Fruit fly (Drosophila melanogaster) whole organism, prepupa: ENCODE measurements around the gene Smyd3.

Experiments
- Blimp-1 ChIP-seq: fragments of 200-800 bp; sonication (Bioruptor generic); optimal IDR thresholded peaks from 3 replicates; lab custom pipeline; 2017; ENCODE audit warnings: missing biosample characterization, missing genetic modification characterization, mild to moderate bottlenecking, moderate library complexity, missing genetic modification reagents
- CG10631 ChIP-seq: fragments of 200-800 bp; sonication (Bioruptor generic); optimal IDR thresholded peaks from 2 replicates; lab custom pipeline; 2016; ENCODE audit warnings: missing biosample characterization, missing genetic modification characterization
- CG10669 ChIP-seq: fragments of 200-800 bp; sonication (Bioruptor generic); optimal IDR thresholded peaks from 3 replicates; lab custom pipeline; 2018; ENCODE audit warnings: missing biosample characterization, mild to moderate bottlenecking, missing genetic modification characterization, moderate library complexity
- CG11762 ChIP-seq: fragments of 200-800 bp; sonication (Bioruptor generic); optimal IDR thresholded peaks from 3 replicates; lab custom pipeline; 2016; ENCODE audit warnings: missing biosample characterization, missing genetic modification characterization; ENCODE audit not compliant: insufficient read depth
- CG11902 ChIP-seq: fragments of 200-800 bp; sonication (Bioruptor generic); optimal IDR thresholded peaks from 3 replicates; lab custom pipeline; 2016; ENCODE audit warnings: missing biosample characterization, missing genetic modification characterization
- CG1621 ChIP-seq: fragments of 200-800 bp; sonication (Bioruptor generic); optimal IDR thresholded peaks from 3 replicates; lab custom pipeline; 2018; ENCODE audit warnings: missing biosample characterization, mild to moderate bottlenecking, missing genetic modification characterization
- CG31627 ChIP-seq: fragments of 200-800 bp; sonication (Bioruptor generic); optimal IDR thresholded peaks from 3 replicates; lab custom pipeline; 2016; ENCODE audit warnings: missing biosample characterization, missing genetic modification characterization
- CG32006 ChIP-seq: fragments of 200-800 bp; sonication (Bioruptor generic); optimal IDR thresholded peaks from 3 replicates; lab custom pipeline; 2017; ENCODE audit warnings: missing biosample characterization, mild to moderate bottlenecking, missing genetic modification characterization
- CG3919 ChIP-seq: fragments of 200-800 bp; sonication (Bioruptor generic); optimal IDR thresholded peaks from 3 replicates; lab custom pipeline; 2016; ENCODE audit warnings: missing biosample characterization, missing genetic modification characterization
- CG6163 ChIP-seq: fragments of 200-800 bp; sonication (Bioruptor generic); IDR thresholded peaks from 3 replicates; pipeline ENCODE4 v1.3.6; 2022; ENCODE audit warnings: missing biosample characterization, missing genetic modification characterization
- CG6276 ChIP-seq: fragments of 200-800 bp; sonication (Bioruptor generic); optimal IDR thresholded peaks from 2 replicates; lab custom pipeline; 2017; ENCODE audit warnings: missing biosample characterization, mild to moderate bottlenecking, missing genetic modification characterization
- CG6792 ChIP-seq: fragments of 200-800 bp; sonication (Bioruptor generic); optimal IDR thresholded peaks from 3 replicates; lab custom pipeline; 2016; ENCODE audit warnings: missing biosample characterization, missing genetic modification characterization
- CG6808 ChIP-seq: fragments of 200-800 bp; sonication (Bioruptor generic); optimal IDR thresholded peaks from 3 replicates; lab custom pipeline; 2017; ENCODE audit warnings: missing biosample characterization, missing genetic modification characterization, mild to moderate bottlenecking, moderate library complexity, missing genetic modification reagents
- CG6854 ChIP-seq: fragments of 200-800 bp; sonication (Bioruptor generic); optimal IDR thresholded peaks from 2 replicates; lab custom pipeline; 2017; ENCODE audit warnings: missing biosample characterization, mild to moderate bottlenecking, missing genetic modification characterization
- CG7368 ChIP-seq: fragments of 200-800 bp; sonication (Bioruptor generic); optimal IDR thresholded peaks from 3 replicates; lab custom pipeline; 2016; ENCODE audit warnings: missing biosample characterization, missing genetic modification characterization
- CG8119 ChIP-seq: fragments of 200-800 bp; sonication (Bioruptor generic); IDR thresholded peaks from 3 replicates; pipeline ENCODE4 v1.3.6; 2022; ENCODE audit warnings: missing biosample characterization, missing genetic modification characterization
- CG8319 ChIP-seq: fragments of 200-800 bp; sonication (Bioruptor generic); optimal IDR thresholded peaks from 3 replicates; lab custom pipeline; 2016; ENCODE audit warnings: missing biosample characterization, missing genetic modification characterization
- CG8632 ChIP-seq: fragments of 200-800 bp; sonication (Bioruptor generic); optimal IDR thresholded peaks from 3 replicates; lab custom pipeline; 2016; ENCODE audit warnings: missing biosample characterization, missing genetic modification characterization
- CG9139 ChIP-seq: fragments of 200-800 bp; sonication (Bioruptor generic); optimal IDR thresholded peaks from 3 replicates; lab custom pipeline; 2017; ENCODE audit warnings: missing biosample characterization, mild to moderate bottlenecking, missing genetic modification characterization
- Eip78C ChIP-seq: fragments of 200-800 bp; sonication (Bioruptor generic); peaks from one replicate; lab custom pipeline; 2016; ENCODE audit warnings: missing biosample characterization, missing genetic modification characterization
- Ets21C ChIP-seq: fragments of 200-800 bp; sonication (Bioruptor generic); optimal IDR thresholded peaks from 3 replicates; lab custom pipeline; 2016; ENCODE audit warnings: missing biosample characterization, missing genetic modification characterization
- Ets96B ChIP-seq: fragments of 200-800 bp; optimal IDR thresholded peaks from 2 replicates; lab custom pipeline; 2019; ENCODE audit warnings: missing biosample characterization, mild to moderate bottlenecking, missing genetic modification characterization, moderate library complexity
- Gug ChIP-seq: fragments of 200-800 bp; sonication (Bioruptor generic); IDR thresholded peaks from 2 replicates; pipeline ENCODE4 v1.3.6; 2022; ENCODE audit warnings: missing biosample characterization, missing genetic modification characterization
- Hr38 ChIP-seq: sonication (Bioruptor generic); optimal IDR thresholded peaks from 2 replicates; lab custom pipeline; 2016; ENCODE audit warnings: missing biosample characterization, missing genetic modification characterization
- Hr39 ChIP-seq: fragments of 200-800 bp; sonication (Bioruptor generic); optimal IDR thresholded peaks from 2 replicates; lab custom pipeline; 2016; ENCODE audit warnings: missing biosample characterization, missing genetic modification characterization
- Hr4 ChIP-seq: fragments of 200-800 bp; sonication (Bioruptor generic); optimal IDR thresholded peaks from 3 replicates; lab custom pipeline; 2016; ENCODE audit warnings: missing biosample characterization, missing genetic modification characterization
- Met ChIP-seq: fragments of 200-800 bp; sonication (Bioruptor generic); optimal IDR thresholded peaks from 3 replicates; lab custom pipeline; 2016; ENCODE audit warnings: missing biosample characterization, missing genetic modification characterization
- OdsH ChIP-seq: fragments of 200-800 bp; sonication (Bioruptor generic); optimal IDR thresholded peaks from 3 replicates; lab custom pipeline; 2016; ENCODE audit warnings: missing biosample characterization, missing genetic modification characterization
- Smox ChIP-seq: fragments of 200-800 bp; sonication (Bioruptor generic); optimal IDR thresholded peaks from 3 replicates; lab custom pipeline; 2016; ENCODE audit warnings: missing biosample characterization, missing genetic modification characterization
- Sox102F ChIP-seq: fragments of 200-800 bp; sonication (Bioruptor generic); optimal IDR thresholded peaks from 2 replicates; lab custom pipeline; 2016; ENCODE audit warnings: missing biosample characterization, mild to moderate bottlenecking, missing genetic modification characterization
- Sox15 ChIP-seq: fragments of 200-800 bp; sonication (Bioruptor generic); optimal IDR thresholded peaks from 3 replicates; lab custom pipeline; 2016; ENCODE audit warnings: missing biosample characterization, missing genetic modification characterization
- achi ChIP-seq: fragments of 200-800 bp; sonication (Bioruptor generic); optimal IDR thresholded peaks from 3 replicates; lab custom pipeline; 2016; ENCODE audit warnings: missing biosample characterization, missing genetic modification characterization
- acj6 ChIP-seq: fragments of 200-800 bp; sonication (Bioruptor generic); optimal IDR thresholded peaks from 3 replicates; lab custom pipeline; 2016; ENCODE audit warnings: missing biosample characterization, missing genetic modification characterization
- cyc ChIP-seq: fragments of 200-800 bp; sonication (Bioruptor generic); optimal IDR thresholded peaks from 3 replicates; lab custom pipeline; 2016; ENCODE audit warnings: missing biosample characterization, missing genetic modification characterization
- dac ChIP-seq: fragments of 200-800 bp; sonication (Bioruptor generic); optimal IDR thresholded peaks from 2 replicates; lab custom pipeline; 2017; ENCODE audit warnings: missing biosample characterization, mild to moderate bottlenecking, missing genetic modification characterization
- dsx ChIP-seq: fragments of 200-800 bp; optimal IDR thresholded peaks from 3 replicates; lab custom pipeline; 2019; ENCODE audit warnings: missing biosample characterization, mild to moderate bottlenecking, missing genetic modification characterization, moderate library complexity; ENCODE audit not compliant: poor library complexity, severe bottlenecking
- eg ChIP-seq: fragments of 200-800 bp; sonication (Bioruptor generic); IDR thresholded peaks from 3 replicates; pipeline ENCODE4 v1.3.6; 2022; ENCODE audit warnings: missing biosample characterization, missing genetic modification characterization
- esn ChIP-seq: fragments of 200-800 bp; sonication (Bioruptor generic); optimal IDR thresholded peaks from 2 replicates; lab custom pipeline; 2016; ENCODE audit warnings: missing biosample characterization, mild to moderate bottlenecking, missing genetic modification characterization, moderate library complexity
- fd85E ChIP-seq: fragments of 200-800 bp; sonication (Bioruptor generic); optimal IDR thresholded peaks from 3 replicates; lab custom pipeline; 2016; ENCODE audit warnings: missing biosample characterization, missing genetic modification characterization
- fkh ChIP-seq: fragments of 200-800 bp; sonication (Bioruptor generic); optimal IDR thresholded peaks from 3 replicates; lab custom pipeline; 2017; ENCODE audit warnings: missing biosample characterization, mild to moderate bottlenecking, missing genetic modification characterization, moderate library complexity
- net ChIP-seq: fragments of 200-800 bp; sonication (Bioruptor generic); optimal IDR thresholded peaks from 3 replicates; lab custom pipeline; 2016; ENCODE audit warnings: missing biosample characterization, missing genetic modification characterization
- pdm3 ChIP-seq: fragments of 200-800 bp; sonication (Bioruptor generic); optimal IDR thresholded peaks from 3 replicates; lab custom pipeline; 2016; ENCODE audit warnings: missing biosample characterization, missing genetic modification characterization
- salr ChIP-seq, 2 experiments: fragments of 200-800 bp; sonication (Bioruptor generic); optimal IDR thresholded peaks; 3 replicates each; lab custom pipeline; 2016 to 2018; ENCODE audit warnings: missing biosample characterization in 2 of 2, missing genetic modification characterization in 2 of 2, mild to moderate bottlenecking in 1 of 2
- ss ChIP-seq, 2 experiments: fragments of 200-800 bp; sonication (Bioruptor generic); optimal IDR thresholded peaks; 2 replicates in 1 of 2; 3 replicates in 1 of 2; lab custom pipeline; 2017 to 2018; ENCODE audit warnings: mild to moderate bottlenecking in 2 of 2, missing biosample characterization in 2 of 2, missing genetic modification characterization in 2 of 2, moderate library complexity in 1 of 2
- svp ChIP-seq: fragments of 200-800 bp; sonication (Bioruptor generic); peaks from one replicate; lab custom pipeline; 2016; ENCODE audit warnings: missing biosample characterization, missing genetic modification characterization
- topi ChIP-seq: fragments of 200-800 bp; sonication (Bioruptor generic); optimal IDR thresholded peaks from 3 replicates; lab custom pipeline; 2016; ENCODE audit warnings: missing biosample characterization, missing genetic modification characterization
- vri ChIP-seq: fragments of 200-800 bp; sonication (Bioruptor generic); optimal IDR thresholded peaks from 3 replicates; lab custom pipeline; 2016; ENCODE audit warnings: missing biosample characterization, mild to moderate bottlenecking, missing genetic modification characterization

The Smyd3 gene

dm6 chrX:2608470-2609157 lies at the start of gene Smyd3 (continued):
- TF ChIP-seq Hr38 (GFP tag; lab: Kevin White, UChicago) (peak; percentile 16), CG8632 (GFP tag; lab: Kevin White, UChicago) (no peak), Hr39 (GFP tag; lab: Kevin White, UChicago) (peak; percentile 89), CG10631 (GFP tag; lab: Kevin White, UChicago) (peak; percentile 84)

dm6 chrX:2658258-2658853 lies 49.7 kb upstream of the Smyd3 start:
- TF ChIP-seq CG10669 (no peak), CG1621 (tag; lab: Kevin White, UChicago) (peak; percentile 16), CG31627 (GFP tag; lab: Kevin White, UChicago) (no peak), topi (GFP tag; lab: Kevin White, UChicago) (peak; percentile 11), dac (GFP tag; lab: Kevin White, UChicago) (no peak), net (GFP tag; lab: Kevin White, UChicago) (peak; percentile 15), fkh (peak; percentile 39), acj6 (no peak), Gug (GFP tag; lab: Robert Waterston, UW) (no peak), eg (GFP tag; lab: Robert Waterston, UW) (peak; percentile 43; the same call in 1 of the 3 replicates), CG6163 (GFP tag; lab: Robert Waterston, UW) (peak; percentile 64; the same call in 2 of the 3 replicates), salr (GFP tag; optimal IDR thresholded peaks at IDR 0.05; lab: Kevin White, UChicago) (no peak), dsx (GFP tag; lab: Kevin White, UChicago) (peak; percentile 40), svp (GFP tag; lab: Kevin White, UChicago) (peak; percentile 88), Hr4 (GFP tag; lab: Kevin White, UChicago) (no peak), Met (GFP tag; lab: Kevin White, UChicago) (peak; percentile 43), Sox15 (no peak), Eip78C (GFP tag; lab: Kevin White, UChicago) (peak; percentile 68), pdm3 (GFP tag; lab: Kevin White, UChicago) (no peak), cyc (GFP tag; lab: Kevin White, UChicago) (no peak), Blimp-1 (GFP tag; lab: Kevin White, UChicago) (peak; percentile 58), CG11902 (GFP tag; lab: Kevin White, UChicago) (no peak), Smox (no peak), CG8632 (GFP tag; lab: Kevin White, UChicago) (no peak), fd85E (no peak), CG11762 (GFP tag; lab: Kevin White, UChicago) (no peak), vri (GFP tag; lab: Kevin White, UChicago) (peak; percentile 84), CG6276 (GFP tag; lab: Kevin White, UChicago) (peak; percentile 62), CG9139 (peak; percentile 39), OdsH (GFP tag; lab: Kevin White, UChicago) (no peak), CG6854 (GFP tag; lab: Kevin White, UChicago) (peak; percentile 39), CG10631 (GFP tag; lab: Kevin White, UChicago) (no peak), Ets21C (no peak), CG32006 (GFP tag; lab: Kevin White, UChicago) (no peak), CG3919 (peak; percentile 28), CG6808 (GFP tag; lab: Kevin White, UChicago) (peak; percentile 49), Hr38 (GFP tag; lab: Kevin White, UChicago) (no peak), Ets96B (tag; lab: Kevin White, UChicago) (no peak), ss (GFP tag; optimal IDR thresholded peaks at IDR 0.05; lab: Kevin White, UChicago) (peak; percentile 42 to 72), Sox102F (GFP tag; lab: Kevin White, UChicago) (peak; percentile 71), Hr39 (GFP tag; lab: Kevin White, UChicago) (no peak), CG8119 (GFP tag; lab: Robert Waterston, UW) (0 out of 3 replicates have a peak, but pooled peaks have one; percentile 34), CG6792 (no peak), CG8319 (GFP tag; lab: Kevin White, UChicago) (no peak), achi (GFP tag; lab: Kevin White, UChicago) (no peak), esn (GFP tag; lab: Kevin White, UChicago) (peak; percentile 8), CG7368 (GFP tag; lab: Kevin White, UChicago) (no peak)
